Fruit fly (Drosophila melanogaster) whole organism, embryonic: ENCODE results near the gene fau.

Source experiments
- Adf1 ChIP-seq: fragments of 200-800 bp; sonication (Bioruptor generic); IDR thresholded peaks from 2 replicates; pipeline ENCODE4 v1.3.6; 2022; ENCODE audit warnings: missing biosample characterization, missing genetic modification characterization
- CG12391 ChIP-seq: fragments of 200-800 bp; sonication (Bioruptor generic); optimal IDR thresholded peaks from 3 replicates; lab custom pipeline; 2018; ENCODE audit warnings: missing biosample characterization, mild to moderate bottlenecking, missing genetic modification characterization, moderate library complexity
- CG4360 ChIP-seq: fragments of 200-800 bp; sonication (Bioruptor generic); IDR thresholded peaks from 2 replicates; pipeline ENCODE4 v1.3.6; 2022; ENCODE audit warnings: missing biosample characterization, missing genetic modification characterization
- CG6254 ChIP-seq: fragments of 200-800 bp; sonication (Bioruptor generic); optimal IDR thresholded peaks from 3 replicates; lab custom pipeline; 2017; ENCODE audit warnings: mild to moderate bottlenecking, missing biosample characterization, missing genetic modification reagents, missing genetic modification characterization
- CG8089 ChIP-seq: fragments of 200-800 bp; sonication (Bioruptor generic); optimal IDR thresholded peaks from 3 replicates; lab custom pipeline; 2016; ENCODE audit warnings: missing biosample characterization, missing genetic modification characterization
- Ets65A ChIP-seq: fragments of 200-800 bp; sonication (Bioruptor generic); peaks from one replicate; lab custom pipeline; 2016; ENCODE audit warnings: missing biosample characterization, missing genetic modification characterization
- GATAe ChIP-seq: fragments of 200-800 bp; sonication (Bioruptor generic); conservative IDR thresholded peaks from 2 replicates; pipeline ENCODE4 v1.3.6; 2022; ENCODE audit warnings: missing biosample characterization, missing genetic modification characterization
- Hr51 ChIP-seq, 2 experiments: fragments of 200-800 bp; sonication (Bioruptor generic); optimal IDR thresholded peaks; 2 replicates in 1 of 2; 3 replicates in 1 of 2; lab custom pipeline; 2016 to 2018; ENCODE audit warnings: missing biosample characterization in 2 of 2, missing genetic modification characterization in 2 of 2, mild to moderate bottlenecking in 1 of 2, moderate library complexity in 1 of 2
- Myb ChIP-seq: fragments of 200-800 bp; sonication (Bioruptor generic); optimal IDR thresholded peaks from 2 replicates; lab custom pipeline; 2016; ENCODE audit warnings: missing biosample characterization, missing genetic modification characterization
- Sry-β ChIP-seq: fragments of 200-800 bp; sonication (Bioruptor generic); optimal IDR thresholded peaks from 2 replicates; lab custom pipeline; 2018; ENCODE audit warnings: missing biosample characterization, mild to moderate bottlenecking, missing genetic modification characterization, moderate library complexity
- emc ChIP-seq: fragments of 200-800 bp; sonication (Bioruptor generic); optimal IDR thresholded peaks from 2 replicates; lab custom pipeline; 2016; ENCODE audit warnings: missing biosample characterization, missing genetic modification characterization
- pum ChIP-seq: fragments of 200-800 bp; sonication (Bioruptor generic); optimal IDR thresholded peaks from 2 replicates; lab custom pipeline; 2016; ENCODE audit warnings: missing biosample characterization, missing genetic modification characterization
- unc-4 ChIP-seq: fragments of 200-800 bp; sonication (Bioruptor generic); IDR thresholded peaks from 2 replicates; pipeline ENCODE4 v1.3.6; 2022; ENCODE audit warnings: missing biosample characterization, missing genetic modification characterization; ENCODE audit not compliant: partially characterized antibody
- usp ChIP-seq: fragments of >200 bp; optimal IDR thresholded peaks from 2 replicates; lab custom pipeline; 2017; ENCODE audit warnings: missing biosample characterization, missing genetic modification characterization

- TF ChIP-seq Adf1 (no peak), Myb (no peak), GATAe (GFP tag; lab: Robert Waterston, UW) (no peak), Hr51 (GFP tag; optimal IDR thresholded peaks at IDR 0.05; lab: Kevin White, UChicago) (no peak), pum (GFP tag; lab: Kevin White, UChicago) (no peak), CG12391 (tag; lab: Kevin White, UChicago) (no peak), Ets65A (peak; percentile 76), usp (GFP tag; lab: Kevin White, UChicago) (no peak), Sry-β (no peak), unc-4 (GFP tag; lab: Robert Waterston, UW) (no peak), CG8089 (GFP tag; lab: Kevin White, UChicago) (no peak), CG4360 (no peak), emc (GFP tag; lab: Kevin White, UChicago) (no peak), CG6254 (GFP tag; lab: Kevin White, UChicago) (no peak)
Observed at dm6 chr3R:10747650-10748049, 29.5 kb downstream of the fau start.
